Worm (Caenorhabditis elegans) whole organism, L1 larva: ENCODE results near the gene K02D3.2.

ENCODE experiments used
- hlh-4 ChIP-seq: sonication (generic microtip); optimal IDR thresholded peaks from 2 replicates; lab custom pipeline; 2016; ENCODE audit warnings: mild to moderate bottlenecking, missing genetic modification characterization, missing compliant biosample characterization
- irx-1 ChIP-seq: sonication (generic microtip); optimal IDR thresholded peaks from 2 replicates; lab custom pipeline; 2016; ENCODE audit warnings: missing genetic modification characterization, missing compliant biosample characterization
- mab-9 ChIP-seq: fragments of 200-800 bp; sonication (Bioruptor generic); IDR thresholded peaks from 2 replicates; pipeline ENCODE4 v1.3.6; 2022; ENCODE audit warnings: missing genetic modification reagents, missing genetic modification characterization, missing compliant biosample characterization
- mef-2 ChIP-seq: fragments of 150-350 bp; optimal IDR thresholded peaks from 2 replicates; lab custom pipeline; 2014; ENCODE audit warnings: missing biosample characterization, missing genetic modification characterization
- nhr-47 ChIP-seq: sonication (generic microtip); optimal IDR thresholded peaks from 2 replicates; lab custom pipeline; 2016; ENCODE audit warnings: mild to moderate bottlenecking, missing genetic modification characterization, moderate library complexity, missing compliant biosample characterization
- nhr-76 ChIP-seq: sonication (generic microtip); optimal IDR thresholded peaks from 2 replicates; lab custom pipeline; 2017; ENCODE audit warnings: missing biosample characterization, missing genetic modification characterization
- nhr-77 ChIP-seq: fragments of 150-350 bp; optimal IDR thresholded peaks from 2 replicates; lab custom pipeline; 2014; ENCODE audit warnings: missing biosample characterization, missing genetic modification characterization
- unc-130 ChIP-seq: fragments of 150-350 bp; optimal IDR thresholded peaks from 2 replicates; lab custom pipeline; 2017; ENCODE audit warnings: missing biosample characterization, missing genetic modification characterization, inconsistent platforms
- unc-62 ChIP-seq: fragments of 150-350 bp; optimal IDR thresholded peaks from 2 replicates; lab custom pipeline; 2014; ENCODE audit warnings: missing biosample characterization, missing genetic modification reagents, missing genetic modification characterization

- TF ChIP-seq mef-2 (tag; lab: Kevin White, UChicago) = no peak
- no peak for TF ChIP-seq mab-9 (GFP tag; lab: Robert Waterston, UW)
- TF ChIP-seq nhr-76 = no peak
- TF ChIP-seq nhr-77 (tag; lab: Kevin White, UChicago) = no peak
- no peak for TF ChIP-seq unc-62
- peak; percentile 15 for TF ChIP-seq nhr-47 (tag; lab: Kevin White, UChicago)
- TF ChIP-seq unc-130 = no peak
- no peak for TF ChIP-seq hlh-4 (tag; lab: Kevin White, UChicago)
- TF ChIP-seq irx-1 (tag; lab: Kevin White, UChicago) = no peak
These were observed 32.8 kb upstream of the K02D3.2 start for ce11 chrX:13744543-13745113.
